Fruit fly (Drosophila melanogaster) whole organism, embryonic: ENCODE data around the gene Tcs6.

ENCODE experiments used
- ATbp ChIP-seq: fragments of 200-800 bp; sonication (Bioruptor generic); optimal IDR thresholded peaks from 2 replicates; lab custom pipeline; 2017; ENCODE audit warnings: missing biosample characterization, mild to moderate bottlenecking, missing genetic modification characterization, missing genetic modification reagents
- Blimp-1 ChIP-seq: fragments of 200-800 bp; sonication (Bioruptor generic); optimal IDR thresholded peaks from 3 replicates; lab custom pipeline; 2018; ENCODE audit warnings: missing biosample characterization, missing genetic modification characterization, mild to moderate bottlenecking, moderate library complexity, missing genetic modification reagents
- CG10267 ChIP-seq: fragments of 200-800 bp; sonication (Bioruptor generic); optimal IDR thresholded peaks from 2 replicates; lab custom pipeline; 2018; ENCODE audit warnings: missing biosample characterization, mild to moderate bottlenecking, missing genetic modification characterization, moderate library complexity
- CG10979 ChIP-seq: fragments of 200-800 bp; sonication (Bioruptor generic); optimal IDR thresholded peaks from 2 replicates; lab custom pipeline; 2018; ENCODE audit warnings: missing biosample characterization, mild to moderate bottlenecking, missing genetic modification characterization, moderate library complexity
- CG1233 ChIP-seq: fragments of 200-800 bp; sonication (Bioruptor generic); optimal IDR thresholded peaks from 4 replicates; lab custom pipeline; 2018; ENCODE audit warnings: missing biosample characterization, mild to moderate bottlenecking, missing genetic modification characterization
- CG14710 ChIP-seq: fragments of 200-800 bp; sonication (Bioruptor generic); optimal IDR thresholded peaks from 3 replicates; lab custom pipeline; 2019; ENCODE audit warnings: missing biosample characterization, mild to moderate bottlenecking, missing genetic modification characterization, moderate library complexity
- CG15514 ChIP-seq: fragments of 200-800 bp; sonication (Bioruptor generic); optimal IDR thresholded peaks from 3 replicates; lab custom pipeline; 2017; ENCODE audit warnings: missing biosample characterization, missing genetic modification characterization, mild to moderate bottlenecking, moderate library complexity, missing genetic modification reagents
- CG15601 ChIP-seq: fragments of 200-800 bp; sonication (Bioruptor generic); optimal IDR thresholded peaks from 3 replicates; lab custom pipeline; 2019; ENCODE audit warnings: missing biosample characterization, mild to moderate bottlenecking, missing genetic modification characterization, moderate library complexity
- CG15696 ChIP-seq: fragments of 200-800 bp; sonication (Bioruptor generic); optimal IDR thresholded peaks from 2 replicates; lab custom pipeline; 2019; ENCODE audit warnings: missing biosample characterization, mild to moderate bottlenecking, missing genetic modification characterization, moderate library complexity
- CG2202 ChIP-seq: fragments of 200-800 bp; sonication (Bioruptor generic); optimal IDR thresholded peaks from 2 replicates; lab custom pipeline; 2018; ENCODE audit warnings: missing biosample characterization, mild to moderate bottlenecking, missing genetic modification characterization
- CG30403 ChIP-seq: fragments of 200-800 bp; sonication (Bioruptor generic); optimal IDR thresholded peaks from 3 replicates; lab custom pipeline; 2016; ENCODE audit warnings: missing biosample characterization, missing genetic modification characterization
- CG31365 ChIP-seq: fragments of 200-800 bp; sonication (Bioruptor generic); optimal IDR thresholded peaks from 2 replicates; lab custom pipeline; 2018; ENCODE audit warnings: missing biosample characterization, mild to moderate bottlenecking, missing genetic modification characterization
- CG33213 ChIP-seq: fragments of 200-800 bp; sonication (Bioruptor generic); optimal IDR thresholded peaks from 3 replicates; lab custom pipeline; 2016; ENCODE audit warnings: missing biosample characterization, missing genetic modification characterization
- CG6813 ChIP-seq: fragments of 200-800 bp; sonication (Bioruptor generic); optimal IDR thresholded peaks from 2 replicates; lab custom pipeline; 2017; ENCODE audit warnings: missing biosample characterization, missing genetic modification characterization, mild to moderate bottlenecking, moderate library complexity, missing genetic modification reagents
- CG7556 ChIP-seq: fragments of 200-800 bp; sonication (Bioruptor generic); optimal IDR thresholded peaks from 2 replicates; lab custom pipeline; 2017; ENCODE audit warnings: missing biosample characterization, mild to moderate bottlenecking, missing genetic modification characterization
- CG8924 ChIP-seq: fragments of 200-800 bp; optimal IDR thresholded peaks from 3 replicates; lab custom pipeline; 2019; ENCODE audit warnings: missing biosample characterization, mild to moderate bottlenecking, missing genetic modification characterization, moderate library complexity
- CG9609 ChIP-seq: fragments of 200-800 bp; sonication (Bioruptor generic); optimal IDR thresholded peaks from 3 replicates; lab custom pipeline; 2016; ENCODE audit warnings: missing biosample characterization, missing genetic modification characterization
- CrebB ChIP-seq: fragments of 200-800 bp; sonication (Bioruptor generic); optimal IDR thresholded peaks from 3 replicates; lab custom pipeline; 2018; ENCODE audit warnings: missing biosample characterization, mild to moderate bottlenecking, missing genetic modification characterization
- D ChIP-seq, 2 experiments: fragments of 200-800 bp in 1 of 2; fragments of >200 bp in 1 of 2; sonication (Bioruptor generic) in 1 of 2; optimal IDR thresholded peaks; 2 replicates in 1 of 2; 3 replicates in 1 of 2; lab custom pipeline; 2017; ENCODE audit warnings: mild to moderate bottlenecking in 1 of 2, missing biosample characterization in 1 of 2, missing genetic modification characterization in 1 of 2, missing genetic modification reagents in 1 of 2
- D19A ChIP-seq: fragments of 200-800 bp; optimal IDR thresholded peaks from 3 replicates; lab custom pipeline; 2019; ENCODE audit warnings: missing biosample characterization, mild to moderate bottlenecking, missing genetic modification characterization, moderate library complexity
- Hey ChIP-seq: fragments of 200-800 bp; sonication (Bioruptor generic); optimal IDR thresholded peaks from 3 replicates; lab custom pipeline; 2018; ENCODE audit warnings: missing biosample characterization, mild to moderate bottlenecking, missing genetic modification characterization
- Kr ChIP-seq: fragments of 200-800 bp; sonication (Bioruptor generic); optimal IDR thresholded peaks from 2 replicates; lab custom pipeline; 2017; ENCODE audit warnings: missing biosample characterization, mild to moderate bottlenecking, missing genetic modification characterization
- MTF-1 ChIP-seq: fragments of 200-800 bp; sonication (Bioruptor generic); optimal IDR thresholded peaks from 2 replicates; lab custom pipeline; 2018; ENCODE audit warnings: missing biosample characterization, mild to moderate bottlenecking, missing genetic modification characterization, borderline replicate concordance
- Med ChIP-seq: fragments of 200-800 bp; sonication (Bioruptor generic); peaks from one replicate; lab custom pipeline; 2016; ENCODE audit warnings: missing biosample characterization, missing genetic modification characterization, mild to moderate bottlenecking, inconsistent platforms, moderate library complexity
- NC2β ChIP-seq: fragments of 200-800 bp; sonication (Bioruptor generic); optimal IDR thresholded peaks from 2 replicates; lab custom pipeline; 2016; ENCODE audit warnings: missing biosample characterization, missing genetic modification characterization
- Nf-YB ChIP-seq: fragments of 200-800 bp; sonication (Bioruptor generic); optimal IDR thresholded peaks from 3 replicates; lab custom pipeline; 2019; ENCODE audit warnings: missing biosample characterization, mild to moderate bottlenecking, missing genetic modification characterization, moderate library complexity
- NfI ChIP-seq: fragments of 200-800 bp; sonication (Bioruptor generic); optimal IDR thresholded peaks from 3 replicates; lab custom pipeline; 2018; ENCODE audit warnings: missing biosample characterization, mild to moderate bottlenecking, missing genetic modification characterization, moderate library complexity
- Side ChIP-seq: fragments of 200-800 bp; sonication (Bioruptor generic); optimal IDR thresholded peaks from 2 replicates; lab custom pipeline; 2016; ENCODE audit warnings: missing biosample characterization, missing genetic modification characterization
- Vsx1 ChIP-seq: fragments of 200-800 bp; sonication (Bioruptor generic); optimal IDR thresholded peaks from 2 replicates; lab custom pipeline; 2017; ENCODE audit warnings: missing biosample characterization, mild to moderate bottlenecking, missing genetic modification characterization, missing genetic modification reagents
- Xrp1 ChIP-seq: fragments of 200-800 bp; sonication (Bioruptor generic); IDR thresholded peaks from 2 replicates; pipeline ENCODE4 v1.3.6; 2022; ENCODE audit warnings: missing biosample characterization, missing genetic modification characterization
- aop ChIP-seq: fragments of 200-800 bp; sonication (Bioruptor generic); IDR thresholded peaks from 2 replicates; pipeline ENCODE4 v1.3.6; 2022; ENCODE audit warnings: missing biosample characterization, missing genetic modification characterization
- bsh ChIP-seq, 2 experiments: fragments of 200-800 bp; sonication (Bioruptor generic); optimal IDR thresholded peaks; 2 replicates each; lab custom pipeline; 2017 to 2018; ENCODE audit warnings: mild to moderate bottlenecking in 2 of 2, missing biosample characterization in 2 of 2, missing genetic modification characterization in 2 of 2, moderate library complexity in 1 of 2
- caup ChIP-seq: fragments of 200-800 bp; sonication (Bioruptor generic); optimal IDR thresholded peaks from 3 replicates; lab custom pipeline; 2017; ENCODE audit warnings: missing biosample characterization, mild to moderate bottlenecking, missing genetic modification characterization, moderate library complexity; ENCODE audit not compliant: severe bottlenecking
- gcm ChIP-seq: fragments of 200-800 bp; sonication (Bioruptor generic); optimal IDR thresholded peaks from 2 replicates; lab custom pipeline; 2019; ENCODE audit warnings: missing biosample characterization, mild to moderate bottlenecking, missing genetic modification characterization, moderate library complexity
- grn ChIP-seq: fragments of 200-800 bp; sonication (Bioruptor generic); optimal IDR thresholded peaks from 3 replicates; lab custom pipeline; 2017; ENCODE audit warnings: missing biosample characterization, missing genetic modification characterization
- her ChIP-seq: fragments of 200-800 bp; sonication (Bioruptor generic); optimal IDR thresholded peaks from 2 replicates; lab custom pipeline; 2016; ENCODE audit warnings: missing biosample characterization, missing genetic modification characterization
- kni ChIP-seq: fragments of 200-800 bp; sonication (Bioruptor generic); optimal IDR thresholded peaks from 3 replicates; lab custom pipeline; 2017; ENCODE audit warnings: mild to moderate bottlenecking, missing biosample characterization, missing genetic modification reagents, missing genetic modification characterization
- lab ChIP-seq: fragments of 200-800 bp; sonication (Bioruptor generic); optimal IDR thresholded peaks from 3 replicates; lab custom pipeline; 2017; ENCODE audit warnings: missing biosample characterization, missing genetic modification characterization, mild to moderate bottlenecking, moderate library complexity, missing genetic modification reagents
- nom ChIP-seq: fragments of 200-800 bp; sonication (Bioruptor generic); optimal IDR thresholded peaks from 2 replicates; lab custom pipeline; 2017; ENCODE audit warnings: missing biosample characterization, missing genetic modification characterization, mild to moderate bottlenecking, moderate library complexity, missing genetic modification reagents
- odd ChIP-seq: fragments of 200-800 bp; sonication (Bioruptor generic); optimal IDR thresholded peaks from 2 replicates; lab custom pipeline; 2017; ENCODE audit warnings: missing biosample characterization, mild to moderate bottlenecking, missing genetic modification characterization
- pros ChIP-seq: fragments of 200-800 bp; sonication (Bioruptor generic); optimal IDR thresholded peaks from 3 replicates; lab custom pipeline; 2019; ENCODE audit warnings: missing biosample characterization, mild to moderate bottlenecking, missing genetic modification characterization, moderate library complexity
- salm ChIP-seq: fragments of 200-800 bp; sonication (Bioruptor generic); optimal IDR thresholded peaks from 2 replicates; lab custom pipeline; 2018; ENCODE audit warnings: missing biosample characterization, mild to moderate bottlenecking, missing genetic modification characterization
- sc ChIP-seq, 3 experiments: fragments of >200 bp in 2 of 3; fragments of 200-800 bp in 1 of 3; sonication (Bioruptor generic) in 1 of 3; optimal IDR thresholded peaks; 2 replicates in 2 of 3; 3 replicates in 1 of 3; lab custom pipeline; 2017; ENCODE audit warnings: mild to moderate bottlenecking in 1 of 3, missing biosample characterization in 1 of 3, missing genetic modification characterization in 1 of 3, missing genetic modification reagents in 1 of 3
- sd ChIP-seq: fragments of 200-800 bp; sonication (Bioruptor generic); optimal IDR thresholded peaks from 3 replicates; lab custom pipeline; 2018; ENCODE audit warnings: missing biosample characterization, mild to moderate bottlenecking, missing genetic modification characterization, moderate library complexity
- sima ChIP-seq: fragments of 200-800 bp; sonication (Bioruptor generic); optimal IDR thresholded peaks from 2 replicates; lab custom pipeline; 2016; ENCODE audit warnings: missing biosample characterization, missing genetic modification characterization
- sqz ChIP-seq: fragments of 200-800 bp; sonication (Bioruptor generic); optimal IDR thresholded peaks from 3 replicates; lab custom pipeline; 2018; ENCODE audit warnings: missing biosample characterization, mild to moderate bottlenecking, missing genetic modification characterization
- tap ChIP-seq: fragments of 200-800 bp; optimal IDR thresholded peaks from 3 replicates; lab custom pipeline; 2019; ENCODE audit warnings: missing biosample characterization, mild to moderate bottlenecking, missing genetic modification characterization, moderate library complexity

Gene Tcs6

DNA sequence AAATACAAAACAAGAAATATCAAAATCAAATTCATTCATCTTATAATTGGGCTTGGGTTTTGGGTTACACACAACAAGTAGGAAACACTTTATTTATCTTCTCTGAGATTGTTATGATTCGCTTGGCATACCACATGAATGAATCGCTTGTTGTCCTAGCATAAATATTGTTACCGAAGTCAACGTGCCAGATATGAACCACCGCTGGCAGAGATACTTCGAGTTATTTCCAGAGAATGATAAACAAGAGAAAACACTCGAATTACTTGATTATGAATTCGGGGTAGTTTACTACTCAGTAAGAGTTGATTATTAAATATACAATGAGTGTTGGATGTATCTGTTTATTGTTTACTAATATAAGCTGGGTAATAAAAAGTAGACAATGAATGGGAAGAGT lies 46.5 kb downstream of the Tcs6 start (continued):
- TF ChIP-seq CG33213 (GFP tag; lab: Kevin White, UChicago) (peak; percentile 32), D19A (tag; lab: Kevin White, UChicago) (peak; percentile 49), D (optimal IDR thresholded peaks at IDR 0.05; lab: Kevin White, UChicago) (no peak), D (GFP tag; optimal IDR thresholded peaks at IDR 0.05; lab: Kevin White, UChicago) (peak; percentile 23), CG10979 (peak; percentile 17), lab (GFP tag; lab: Kevin White, UChicago) (peak; percentile 30), sqz (GFP tag; lab: Kevin White, UChicago) (peak; percentile 52), CG8924 (tag; lab: Kevin White, UChicago) (peak; percentile 61), Xrp1 (GFP tag; lab: Robert Waterston, UW) (peak; percentile 43; the same call in 1 of the 2 replicates), CG1233 (GFP tag; lab: Kevin White, UChicago) (peak; percentile 63), Vsx1 (GFP tag; lab: Kevin White, UChicago) (peak; percentile 49), sima (GFP tag; lab: Kevin White, UChicago) (no peak), CG30403 (no peak), ATbp (GFP tag; lab: Kevin White, UChicago) (peak; percentile 65), Kr (GFP tag; lab: Kevin White, UChicago) (peak; percentile 80), nom (GFP tag; lab: Kevin White, UChicago) (peak; percentile 25), CG15514 (peak; percentile 1), NC2β (GFP tag; lab: Kevin White, UChicago) (peak; percentile 6), bsh (GFP tag; optimal IDR thresholded peaks at IDR 0.05; lab: Kevin White, UChicago) (peak in 1 of 2 experiments; percentile 48), kni (GFP tag; lab: Kevin White, UChicago) (peak; percentile 18), aop (no peak), CG15696 (tag; lab: Kevin White, UChicago) (peak; percentile 82), CG6813 (GFP tag; lab: Kevin White, UChicago) (peak; percentile 66), odd (GFP tag; lab: Kevin White, UChicago) (peak; percentile 64), CG14710 (peak; percentile 58), pros (GFP tag; lab: Kevin White, UChicago) (peak; percentile 24), tap (tag; lab: Kevin White, UChicago) (peak; percentile 31), CG10267 (peak; percentile 21), NfI (no peak), her (GFP tag; lab: Kevin White, UChicago) (no peak), salm (tag; lab: Kevin White, UChicago) (peak; percentile 30), MTF-1 (GFP tag; lab: Kevin White, UChicago) (peak; percentile 61), Hey (tag; lab: Kevin White, UChicago) (peak; percentile 31), CG9609 (GFP tag; lab: Kevin White, UChicago) (no peak), Blimp-1 (GFP tag; lab: Kevin White, UChicago) (peak; percentile 44), CrebB (tag; lab: Kevin White, UChicago) (peak; percentile 54), sd (tag; lab: Kevin White, UChicago) (peak; percentile 63), CG31365 (tag; lab: Kevin White, UChicago) (peak; percentile 34), Nf-YB (peak; percentile 20), sc (optimal IDR thresholded peaks at IDR 0.05; lab: Kevin White, UChicago) (no peak), sc (GFP tag; optimal IDR thresholded peaks at IDR 0.05; lab: Kevin White, UChicago) (no peak), CG2202 (peak; percentile 75), caup (GFP tag; lab: Kevin White, UChicago) (peak; percentile 39), CG15601 (peak; percentile 79), Side (GFP tag; lab: Kevin White, UChicago) (peak; percentile 15), grn (peak; percentile 57), gcm (GFP tag; lab: Kevin White, UChicago) (peak; percentile 52), CG7556 (no peak), Med (GFP tag; lab: Kevin White, UChicago) (peak; percentile 61)
